Worm (Caenorhabditis elegans): Measurements from ENCODE around the gene sucg-1.

- no peak for TF ChIP-seq C38D4.7 (GFP tag; optimal IDR thresholded peaks at IDR 0.05)
- no peak for TF ChIP-seq fkh-10 (GFP tag; optimal IDR thresholded peaks at IDR 0.05)
- TF ChIP-seq ceh-22 (tag; optimal IDR thresholded peaks at IDR 0.05) = no peak
- TF ChIP-seq elt-4 (tag; optimal IDR thresholded peaks at IDR 0.05) = no peak
Measured at ce11 chrIV:7734619-7735018, 5.9 kb downstream of the sucg-1 start, which contains the start of gene clx-1.
